Fruit fly (Drosophila melanogaster): Measurements from ENCODE around the gene CG7149.

- TF ChIP-seq EcR (GFP tag; optimal IDR thresholded peaks at IDR 0.05) (no peak), CG10348 (GFP tag; IDR thresholded peaks at IDR 0.05) (no peak), rn (GFP tag; IDR thresholded peaks at IDR 0.05) (no peak), Snoo (tag; optimal IDR thresholded peaks at IDR 0.05) (no peak), CG17806 (tag; optimal IDR thresholded peaks at IDR 0.05) (no peak), fd96Ca (GFP tag; IDR thresholded peaks at IDR 0.05) (no peak), D1 (tag; optimal IDR thresholded peaks at IDR 0.05) (no peak), CG12605 (GFP tag; IDR thresholded peaks at IDR 0.05) (no peak), Pif1A (GFP tag; optimal IDR thresholded peaks at IDR 0.05) (no peak), CG8159 (tag; optimal IDR thresholded peaks at IDR 0.05) (no peak), gl (tag; optimal IDR thresholded peaks at IDR 0.05) (no peak), CG4496 (GFP tag; IDR thresholded peaks at IDR 0.05) (no peak)
Observed at dm6 chr2L:7794689-7795475, 4.5 kb upstream of the CG7149 start.
